Worm (Caenorhabditis elegans) whole organism, young adult: ENCODE results near the gene C28D4.18.

Source experiments
- B0019.2 ChIP-seq: fragments of 200-800 bp; sonication (Bioruptor generic); conservative IDR thresholded peaks from 2 replicates; pipeline ENCODE4 v1.3.6; 2022; ENCODE audit warnings: missing genetic modification reagents, missing genetic modification characterization, missing compliant biosample characterization
- B0261.1 ChIP-seq: sonication (generic microtip); optimal IDR thresholded peaks from 2 replicates; lab custom pipeline; 2016; ENCODE audit warnings: mild to moderate bottlenecking, missing genetic modification characterization, moderate library complexity, missing compliant biosample characterization
- D2030.7 ChIP-seq: fragments of 200-800 bp; sonication (Bioruptor generic); IDR thresholded peaks from 2 replicates; pipeline ENCODE4 v1.3.6; 2022; ENCODE audit warnings: missing genetic modification reagents, missing genetic modification characterization, missing compliant biosample characterization
- F23B12.7 ChIP-seq: sonication (generic microtip); optimal IDR thresholded peaks from 2 replicates; lab custom pipeline; 2017; ENCODE audit warnings: missing genetic modification characterization, mild to moderate bottlenecking, missing compliant biosample characterization, antibody characterized with exemption, moderate library complexity; ENCODE audit not compliant: insufficient read depth
- F39B2.1 ChIP-seq: fragments of 200-800 bp; sonication (Bioruptor generic); IDR thresholded peaks from 2 replicates; pipeline ENCODE4 v1.3.6; 2022; ENCODE audit warnings: missing genetic modification reagents, missing genetic modification characterization, missing compliant biosample characterization
- F52B5.7 ChIP-seq: sonication (generic microtip); optimal IDR thresholded peaks from 2 replicates; lab custom pipeline; 2016; ENCODE audit warnings: mild to moderate bottlenecking, missing genetic modification characterization, missing compliant biosample characterization
- F57A8.1 ChIP-seq: fragments of 200-800 bp; sonication (Bioruptor generic); optimal IDR thresholded peaks from 2 replicates; lab custom pipeline; 2018; ENCODE audit warnings: mild to moderate bottlenecking, missing genetic modification characterization, moderate library complexity, missing compliant biosample characterization
- F57C9.4 ChIP-seq: sonication (generic microtip); optimal IDR thresholded peaks from 2 replicates; lab custom pipeline; 2017; ENCODE audit warnings: mild to moderate bottlenecking, missing genetic modification characterization, missing compliant biosample characterization
- T26A5.8 ChIP-seq: sonication (generic microtip); optimal IDR thresholded peaks from 2 replicates; lab custom pipeline; 2016; ENCODE audit warnings: missing genetic modification characterization, missing compliant biosample characterization
- Y53F4B.3 ChIP-seq: fragments of 200-800 bp; sonication (Bioruptor generic); IDR thresholded peaks from 2 replicates; pipeline ENCODE4 v1.3.6; 2022; ENCODE audit warnings: missing genetic modification reagents, missing genetic modification characterization, missing compliant biosample characterization
- Y67H2A.10 ChIP-seq: fragments of 200-800 bp; sonication (Bioruptor generic); conservative IDR thresholded peaks from 2 replicates; pipeline ENCODE4 v1.3.6; 2022; ENCODE audit warnings: missing genetic modification reagents, missing genetic modification characterization, missing compliant biosample characterization
- akir-1 ChIP-seq: fragments of 200-800 bp; sonication (Bioruptor generic); optimal IDR thresholded peaks from 2 replicates; lab custom pipeline; 2018; ENCODE audit warnings: mild to moderate bottlenecking, missing genetic modification characterization, moderate library complexity, missing compliant biosample characterization
- ama-1 ChIP-seq, 3 experiments: fragments of 150-350 bp in 1 of 3; sonication (generic microtip) in 2 of 3; optimal IDR thresholded peaks; 2 replicates each; lab custom pipeline; 2014 to 2018; ENCODE audit warnings: missing biosample characterization in 2 of 3, missing genetic modification characterization in 2 of 3, missing genetic modification reagents in 2 of 3
- bed-2 ChIP-seq: fragments of 200-800 bp; sonication (Bioruptor generic); IDR thresholded peaks from 2 replicates; pipeline ENCODE4 v1.3.6; 2022; ENCODE audit warnings: missing genetic modification reagents, missing genetic modification characterization, missing compliant biosample characterization
- ccch-3 ChIP-seq: fragments of 200-800 bp; sonication (Bioruptor generic); optimal IDR thresholded peaks from 2 replicates; lab custom pipeline; 2018; ENCODE audit warnings: mild to moderate bottlenecking, missing genetic modification characterization, missing compliant biosample characterization
- ceh-100 ChIP-seq: fragments of 200-800 bp; sonication (Bioruptor generic); IDR thresholded peaks from 2 replicates; pipeline ENCODE4 v1.3.6; 2022; ENCODE audit warnings: missing genetic modification reagents, missing genetic modification characterization, missing compliant biosample characterization
- ceh-79 ChIP-seq: sonication (generic microtip); optimal IDR thresholded peaks from 2 replicates; lab custom pipeline; 2017; ENCODE audit warnings: mild to moderate bottlenecking, missing genetic modification characterization, missing compliant biosample characterization
- dox-1 ChIP-seq: fragments of 200-800 bp; sonication (Bioruptor generic); IDR thresholded peaks from 2 replicates; pipeline ENCODE4 v1.3.6; 2022; ENCODE audit warnings: missing genetic modification reagents, missing genetic modification characterization, missing compliant biosample characterization
- efl-1 ChIP-seq: fragments of 150-350 bp; optimal IDR thresholded peaks from 2 replicates; lab custom pipeline; 2014; ENCODE audit warnings: missing biosample characterization, missing genetic modification reagents, missing genetic modification characterization
- egrh-3 ChIP-seq: fragments of 200-800 bp; sonication (Bioruptor generic); IDR thresholded peaks from 2 replicates; pipeline ENCODE4 v1.3.6; 2022; ENCODE audit warnings: missing genetic modification reagents, missing genetic modification characterization, missing compliant biosample characterization
- him-1 ChIP-seq: sonication (generic microtip); optimal IDR thresholded peaks from 2 replicates; lab custom pipeline; 2016; ENCODE audit warnings: missing genotype, missing genetic modification reagents, missing genetic modification characterization, missing compliant biosample characterization
- lag-1 ChIP-seq: fragments of 200-800 bp; sonication (Bioruptor generic); IDR thresholded peaks from 2 replicates; pipeline ENCODE4 v1.3.6; 2022; ENCODE audit warnings: missing genetic modification reagents, missing genetic modification characterization, missing compliant biosample characterization
- lin-26 ChIP-seq: fragments of 200-800 bp; sonication (Bioruptor generic); IDR thresholded peaks from 2 replicates; pipeline ENCODE4 v1.3.6; 2022; ENCODE audit warnings: missing genetic modification reagents, missing genetic modification characterization, missing compliant biosample characterization
- lin-40 ChIP-seq: sonication (generic microtip); optimal IDR thresholded peaks from 2 replicates; lab custom pipeline; 2016; ENCODE audit warnings: missing genetic modification characterization, mild to moderate bottlenecking, missing compliant biosample characterization, missing genotype, missing genetic modification reagents
- lin-54 ChIP-seq: fragments of 200-800 bp; sonication (Bioruptor generic); optimal IDR thresholded peaks from 2 replicates; lab custom pipeline; 2018; ENCODE audit warnings: mild to moderate bottlenecking, missing genetic modification characterization, missing compliant biosample characterization
- lir-1 ChIP-seq: fragments of 200-800 bp; sonication (Bioruptor generic); conservative IDR thresholded peaks from 2 replicates; pipeline ENCODE4 v1.3.6; 2022; ENCODE audit warnings: missing genetic modification reagents, missing genetic modification characterization, missing compliant biosample characterization
- mcd-1 ChIP-seq: fragments of 200-800 bp; sonication (Bioruptor generic); IDR thresholded peaks from 2 replicates; pipeline ENCODE4 v1.3.6; 2022; ENCODE audit warnings: missing genetic modification reagents, missing genetic modification characterization, missing compliant biosample characterization
- mes-4 ChIP-seq: sonication (generic microtip); optimal IDR thresholded peaks from 2 replicates; lab custom pipeline; 2016; ENCODE audit warnings: missing genotype, missing genetic modification characterization, missing compliant biosample characterization
- mxl-1 ChIP-seq: sonication (generic microtip); optimal IDR thresholded peaks from 2 replicates; lab custom pipeline; 2016; ENCODE audit warnings: missing genetic modification characterization, missing compliant biosample characterization
- nfya-1 ChIP-seq: sonication (generic microtip); optimal IDR thresholded peaks from 2 replicates; lab custom pipeline; 2017; ENCODE audit warnings: antibody characterized with exemption, missing compliant biosample characterization, missing genetic modification characterization, borderline replicate concordance; ENCODE audit not compliant: insufficient read depth
- nhr-179 ChIP-seq: sonication (generic microtip); optimal IDR thresholded peaks from 2 replicates; lab custom pipeline; 2016; ENCODE audit warnings: mild to moderate bottlenecking, missing genetic modification characterization, missing compliant biosample characterization
- nhr-80 ChIP-seq: sonication (generic microtip); optimal IDR thresholded peaks from 2 replicates; lab custom pipeline; 2016; ENCODE audit warnings: missing genetic modification characterization, missing compliant biosample characterization
- pbrm-1 ChIP-seq: fragments of 200-800 bp; sonication (Bioruptor generic); IDR thresholded peaks from 2 replicates; pipeline ENCODE4 v1.3.6; 2022; ENCODE audit warnings: missing genetic modification reagents, missing genetic modification characterization, missing compliant biosample characterization
- repo-1 ChIP-seq: sonication (generic microtip); optimal IDR thresholded peaks from 2 replicates; lab custom pipeline; 2017; ENCODE audit warnings: mild to moderate bottlenecking, missing genetic modification characterization, missing compliant biosample characterization
- sea-2 ChIP-seq: fragments of 200-800 bp; sonication (Bioruptor generic); IDR thresholded peaks from 2 replicates; pipeline ENCODE4 v1.3.6; 2022; ENCODE audit warnings: missing genetic modification characterization, missing compliant biosample characterization
- snpc-1.1 ChIP-seq: sonication (generic microtip); optimal IDR thresholded peaks from 2 replicates; lab custom pipeline; 2017; ENCODE audit warnings: missing genetic modification characterization, mild to moderate bottlenecking, missing compliant biosample characterization, antibody characterized with exemption, moderate library complexity, missing genotype, missing genetic modification reagents; ENCODE audit not compliant: insufficient read depth
- snpc-3.4 ChIP-seq: sonication (generic microtip); optimal IDR thresholded peaks from 2 replicates; lab custom pipeline; 2017; ENCODE audit warnings: missing genetic modification characterization, mild to moderate bottlenecking, missing compliant biosample characterization, antibody characterized with exemption, moderate library complexity, missing genotype, missing genetic modification reagents
- somi-1 ChIP-seq: fragments of 200-800 bp; sonication (Bioruptor generic); optimal IDR thresholded peaks from 2 replicates; lab custom pipeline; 2018; ENCODE audit warnings: mild to moderate bottlenecking, missing genetic modification characterization, missing compliant biosample characterization
- sptf-2 ChIP-seq: fragments of 200-800 bp; sonication (Bioruptor generic); optimal IDR thresholded peaks from 2 replicates; lab custom pipeline; 2018; ENCODE audit warnings: mild to moderate bottlenecking, missing genetic modification characterization, missing compliant biosample characterization
- tbx-9 ChIP-seq: sonication (generic microtip); optimal IDR thresholded peaks from 2 replicates; lab custom pipeline; 2016; ENCODE audit warnings: borderline replicate concordance, missing genetic modification characterization, inconsistent platforms, missing compliant biosample characterization
- tlf-1 ChIP-seq: fragments of 200-800 bp; sonication (Bioruptor generic); optimal IDR thresholded peaks from 2 replicates; lab custom pipeline; 2018; ENCODE audit warnings: mild to moderate bottlenecking, missing genetic modification characterization, missing compliant biosample characterization
- unc-130 ChIP-seq: sonication (generic microtip); optimal IDR thresholded peaks from 2 replicates; lab custom pipeline; 2016; ENCODE audit warnings: missing genetic modification reagents, missing genetic modification characterization, missing compliant biosample characterization
- ztf-28 ChIP-seq: fragments of 200-800 bp; sonication (Bioruptor generic); IDR thresholded peaks from 2 replicates; pipeline ENCODE4 v1.3.6; 2022; ENCODE audit warnings: missing genetic modification reagents, missing genetic modification characterization, missing compliant biosample characterization
- ztf-3 ChIP-seq: fragments of 200-800 bp; sonication (Bioruptor generic); optimal IDR thresholded peaks from 2 replicates; lab custom pipeline; 2018; ENCODE audit warnings: mild to moderate bottlenecking, missing genetic modification characterization, missing compliant biosample characterization
- ztf-6 ChIP-seq: fragments of 200-800 bp; sonication (Bioruptor generic); IDR thresholded peaks from 2 replicates; pipeline ENCODE4 v1.3.6; 2022; ENCODE audit warnings: missing genetic modification reagents, missing genetic modification characterization, missing compliant biosample characterization

C28D4.18 gene

ce11 chrIV:9723185-9723584 is 1.9 kb upstream of the C28D4.18 start (continued):
- no peak for TF ChIP-seq ceh-100
- TF ChIP-seq, all 124 proteins: peak for 0

ce11 chrIV:9725468-9725985 is 447 bp downstream of the C28D4.18 start:
- TF ChIP-seq ztf-6 (no peak), repo-1 (no peak), ceh-79 (tag; lab: Kevin White, UChicago) (no peak), pbrm-1 (GFP tag; lab: Robert Waterston, UW) (no peak), mcd-1 (no peak), lin-40 (tag; lab: Kevin White, UChicago) (no peak), Y67H2A.10 (GFP tag; lab: Robert Waterston, UW) (no peak), dox-1 (GFP tag; lab: Robert Waterston, UW) (no peak), D2030.7 (GFP tag; lab: Robert Waterston, UW) (no peak), nfya-1 (tag; lab: Kevin White, UChicago) (no peak), snpc-3.4 (no peak), ccch-3 (GFP tag; lab: Kevin White, UChicago) (no peak), egrh-3 (no peak), ztf-28 (GFP tag; lab: Robert Waterston, UW) (no peak), T26A5.8 (tag; lab: Kevin White, UChicago) (no peak), mxl-1 (tag; lab: Kevin White, UChicago) (no peak), ama-1 (optimal IDR thresholded peaks at IDR 0.05; lab: Kevin White, UChicago) (no peak), ama-1 (GFP tag; optimal IDR thresholded peaks at IDR 0.05; lab: Kevin White, UChicago) (no peak), Y53F4B.3 (no peak), tbx-9 (no peak)

- TF ChIP-seq F57C9.4 (no peak), akir-1 (GFP tag; lab: Kevin White, UChicago) (no peak), lin-54 (GFP tag; lab: Kevin White, UChicago) (no peak), lag-1 (GFP tag; lab: Robert Waterston, UW) (no peak), nhr-80 (tag; lab: Kevin White, UChicago) (no peak), sea-2 (GFP tag; lab: Robert Waterston, UW) (no peak), B0261.1 (tag; lab: Kevin White, UChicago) (no peak), lin-26 (no peak), F23B12.7 (no peak), pbrm-1 (GFP tag; lab: Robert Waterston, UW) (no peak), lir-1 (no peak), tlf-1 (no peak), ztf-3 (GFP tag; lab: Kevin White, UChicago) (no peak), nfya-1 (tag; lab: Kevin White, UChicago) (no peak), B0019.2 (GFP tag; lab: Robert Waterston, UW) (no peak)
Observed at ce11 chrIV:9727217-9727616, 2.1 kb downstream of the C28D4.18 start.

ce11 chrIV:9728376-9728775 is 3.3 kb downstream of the C28D4.18 start, which contains the start of gene nhr-100:
nhr-100 (plus strand) TSS chrIV:9728676.
- TF ChIP-seq sptf-2 (GFP tag; lab: Kevin White, UChicago) (no peak), nhr-179 (tag; lab: Kevin White, UChicago) (no peak), F52B5.7 (tag; lab: Kevin White, UChicago) (no peak), bed-2 (GFP tag; lab: Robert Waterston, UW) (no peak), lir-1 (no peak), tlf-1 (no peak), somi-1 (GFP tag; lab: Kevin White, UChicago) (no peak), ztf-3 (GFP tag; lab: Kevin White, UChicago) (no peak), snpc-1.1 (tag; lab: Kevin White, UChicago) (no peak), F57A8.1 (GFP tag; lab: Kevin White, UChicago) (no peak), F39B2.1 (no peak), Y53F4B.3 (no peak), ccch-3 (GFP tag; lab: Kevin White, UChicago) (no peak), unc-130 (GFP tag; lab: Kevin White, UChicago) (no peak), efl-1 (GFP tag; lab: Kevin White, UChicago) (no peak), mes-4 (tag; lab: Kevin White, UChicago) (no peak), him-1 (no peak)
